Fruit fly (Drosophila melanogaster): Measurements from ENCODE around the gene Kots.
A peak's percentile ranks its signal among the peaks of the same experiment; 100 is the strongest.

The Kots gene

dm6 chr3R:13984922-13985581, 21.1 kb upstream of the Kots start (continued):
- TF ChIP-seq D19B (GFP tag; optimal IDR thresholded peaks at IDR 0.05) (no peak), wor (GFP tag; IDR thresholded peaks at IDR 0.05) (0 out of 2 replicates have a peak, but pooled peaks have one; percentile 31), CG11093 (GFP tag; IDR thresholded peaks at IDR 0.05) (peak; percentile 39; the same call in 1 of the 3 replicates), CG11695 (GFP tag; IDR thresholded peaks at IDR 0.05) (peak; percentile 59; the same call in 2 of the 3 replicates), her (GFP tag; optimal IDR thresholded peaks at IDR 0.05) (no peak), Aef1 (GFP tag; IDR thresholded peaks at IDR 0.05) (peak; percentile 36; the same call in 2 of the 3 replicates), CG17359 (tag; optimal IDR thresholded peaks at IDR 0.05) (peak; percentile 72), Optix (GFP tag; IDR thresholded peaks at IDR 0.05) (peak; percentile 48; the same call in 1 of the 3 replicates), CG8478 (optimal IDR thresholded peaks at IDR 0.05) (no peak), CG12299 (tag; optimal IDR thresholded peaks at IDR 0.05) (peak; percentile 46), Ssrp (tag; optimal IDR thresholded peaks at IDR 0.05) (peak; percentile 74), Dip2 (GFP tag; IDR thresholded peaks at IDR 0.05) (no peak), Rfx (GFP tag; IDR thresholded peaks at IDR 0.05) (no peak), Sry-β (GFP tag; optimal IDR thresholded peaks at IDR 0.05) (no peak), row (GFP tag; IDR thresholded peaks at IDR 0.05) (peak; percentile 74), usp (GFP tag; optimal IDR thresholded peaks at IDR 0.05) (no peak), Asciz (GFP tag; optimal IDR thresholded peaks at IDR 0.05) (peak; percentile 59), Nf-YB (GFP tag; optimal IDR thresholded peaks at IDR 0.05) (peak; percentile 30), ftz-f1 (GFP tag; optimal IDR thresholded peaks at IDR 0.05) (no peak), CG6813 (GFP tag; optimal IDR thresholded peaks at IDR 0.05) (peak; percentile 67), pb (GFP tag; optimal IDR thresholded peaks at IDR 0.05) (peak; percentile 6), CG17328 (GFP tag; IDR thresholded peaks at IDR 0.05) (peak; percentile 84), tna (GFP tag; IDR thresholded peaks at IDR 0.05; ENCODE audit: partially characterized antibody) (no peak; the same call in 1 of the 2 replicates), lmd (GFP tag; IDR thresholded peaks at IDR 0.05) (peak; percentile 65), CG7839 (tag; optimal IDR thresholded peaks at IDR 0.05) (peak; percentile 70), cad (GFP tag; optimal IDR thresholded peaks at IDR 0.05) (peak; percentile 65), Atf-2 (GFP tag; optimal IDR thresholded peaks at IDR 0.05) (peak; percentile 32), ssp (GFP tag; IDR thresholded peaks at IDR 0.05) (peak; percentile 33; the same call in 1 of the 2 replicates), CG9437 (GFP tag; optimal IDR thresholded peaks at IDR 0.05) (peak; percentile 58), Dek (tag; optimal IDR thresholded peaks at IDR 0.05) (peak; percentile 20), fu2 (GFP tag; optimal IDR thresholded peaks at IDR 0.05) (no peak), HHEX (GFP tag; optimal IDR thresholded peaks at IDR 0.05) (peak; percentile 36), fru (optimal IDR thresholded peaks at IDR 0.05) (no peak), Usf (GFP tag; optimal IDR thresholded peaks at IDR 0.05) (peak; percentile 39), Vsx1 (GFP tag; optimal IDR thresholded peaks at IDR 0.05) (peak; percentile 24), Side (GFP tag; optimal IDR thresholded peaks at IDR 0.05) (peak; percentile 42), CG2202 (tag; optimal IDR thresholded peaks at IDR 0.05) (peak; percentile 78), ranshi (GFP tag; IDR thresholded peaks at IDR 0.05) (peak; percentile 62), ind (GFP tag; optimal IDR thresholded peaks at IDR 0.05) (peak; percentile 44), Dp (GFP tag; optimal IDR thresholded peaks at IDR 0.05) (no peak), dpn (GFP tag; optimal IDR thresholded peaks at IDR 0.05) (peak; percentile 64 to 70), CG2116 (GFP tag; optimal IDR thresholded peaks at IDR 0.05) (peak; percentile 16), ken (GFP tag; IDR thresholded peaks at IDR 0.05) (peak; percentile 30; the same call in 1 of the 3 replicates), slbo (GFP tag; IDR thresholded peaks at IDR 0.05) (peak; percentile 41), CG5245 (GFP tag; optimal IDR thresholded peaks at IDR 0.05) (peak; percentile 44), stc (GFP tag; IDR thresholded peaks at IDR 0.05) (peak; percentile 48; the same call in 1 of the 2 replicates), luna (GFP tag; optimal IDR thresholded peaks at IDR 0.05) (no peak), CG18599 (GFP tag; optimal IDR thresholded peaks at IDR 0.05) (peak; percentile 32), gcm (GFP tag; optimal IDR thresholded peaks at IDR 0.05) (peak; percentile 65), CG13123 (GFP tag; optimal IDR thresholded peaks at IDR 0.05) (peak; percentile 22), Tbp (GFP tag; optimal IDR thresholded peaks at IDR 0.05) (no peak)
